Fruit fly (Drosophila melanogaster): ENCODE results near the gene aub.

DNA sequence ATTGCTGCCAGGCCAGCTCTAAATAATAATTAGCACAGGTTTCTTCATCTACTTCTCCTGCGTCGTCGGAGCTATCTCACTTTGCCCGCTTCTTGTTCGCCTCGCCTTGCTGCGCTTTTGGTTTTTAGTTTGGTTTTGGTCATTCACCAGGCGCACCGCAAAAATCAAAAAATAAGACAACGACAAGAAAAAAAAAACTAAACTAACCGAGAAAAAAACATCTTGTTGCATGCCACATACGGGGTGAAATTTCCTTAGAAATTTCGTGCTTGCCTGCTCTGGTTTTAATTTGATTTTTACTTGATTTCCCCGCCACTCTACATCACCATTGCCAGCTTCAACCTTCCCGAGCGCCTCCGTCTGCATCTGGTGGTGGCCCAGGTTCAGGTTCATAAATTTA is 40.5 kb upstream of the aub start:
- TF ChIP-seq CG11398 (GFP tag; optimal IDR thresholded peaks at IDR 0.05) = no peak
- TF ChIP-seq CG6683 (GFP tag; optimal IDR thresholded peaks at IDR 0.05) = no peak
- TF ChIP-seq Xrp1 (GFP tag; IDR thresholded peaks at IDR 0.05) = no peak
- TF ChIP-seq disco-r (GFP tag; optimal IDR thresholded peaks at IDR 0.05) = no peak
- TF ChIP-seq vnd (GFP tag; IDR thresholded peaks at IDR 0.05; ENCODE audit: partially characterized antibody) = no peak
- no peak for TF ChIP-seq CG1647 (GFP tag; optimal IDR thresholded peaks at IDR 0.05)
- TF ChIP-seq sqz (GFP tag; optimal IDR thresholded peaks at IDR 0.05) = no peak
- no peak for TF ChIP-seq HLHmδ (GFP tag; optimal IDR thresholded peaks at IDR 0.05)

Measured in whole organism, embryonic.